Fruit fly (Drosophila melanogaster) whole organism: ENCODE measurements around the gene CG4830.

Experiments used
- CG8478 ChIP-seq: fragments of >200 bp; optimal IDR thresholded peaks from 2 replicates; lab custom pipeline; 2018; ENCODE audit warnings: inconsistent platforms
- Dll ChIP-seq: fragments of >200 bp; optimal IDR thresholded peaks from 2 replicates; lab custom pipeline; 2017
- EcR ChIP-seq, 2 experiments: fragments of >200 bp; optimal IDR thresholded peaks; 2 replicates each; lab custom pipeline; 2017; ENCODE audit warnings: missing biosample characterization in 2 of 2, missing genetic modification characterization in 2 of 2, missing genetic modification reagents in 2 of 2
- pan ChIP-seq: fragments of >200 bp; optimal IDR thresholded peaks from 2 replicates; lab custom pipeline; 2017
- psq ChIP-seq: fragments of >200 bp; optimal IDR thresholded peaks from 2 replicates; lab custom pipeline; 2017
- usp ChIP-seq: fragments of >200 bp; optimal IDR thresholded peaks from 2 replicates; lab custom pipeline; 2017; ENCODE audit warnings: missing biosample characterization, missing genetic modification characterization, mixed read lengths

CG4830 gene

DNA sequence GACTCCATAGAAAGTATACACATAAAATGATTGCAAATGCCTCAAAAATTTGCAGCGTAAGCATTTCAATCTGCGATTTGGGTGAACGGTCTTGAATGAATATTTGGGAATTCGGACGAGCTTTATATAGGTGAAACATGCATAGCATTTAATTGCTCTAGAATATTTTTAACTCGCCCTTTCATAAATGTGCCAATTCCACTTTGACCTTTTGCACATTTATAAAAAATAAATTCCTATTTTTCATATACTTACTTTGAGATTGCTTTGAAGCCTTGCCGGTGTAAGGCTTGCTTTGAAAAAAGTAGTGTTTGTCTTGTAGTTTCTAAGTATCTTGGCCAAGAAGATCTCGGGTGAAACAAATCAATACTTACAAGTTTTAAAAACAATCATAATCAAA, 24.4 kb upstream of the CG4830 start, which contains the start of gene Cyp313a5:
Gene Cyp313a5, minus strand, starts transcription at position 101 of the 400 bp plus-strand sequence.
- no peak for TF ChIP-seq EcR (GFP tag; optimal IDR thresholded peaks at IDR 0.05; lab: Kevin White, UChicago)
- TF ChIP-seq usp, result no peak

DNA sequence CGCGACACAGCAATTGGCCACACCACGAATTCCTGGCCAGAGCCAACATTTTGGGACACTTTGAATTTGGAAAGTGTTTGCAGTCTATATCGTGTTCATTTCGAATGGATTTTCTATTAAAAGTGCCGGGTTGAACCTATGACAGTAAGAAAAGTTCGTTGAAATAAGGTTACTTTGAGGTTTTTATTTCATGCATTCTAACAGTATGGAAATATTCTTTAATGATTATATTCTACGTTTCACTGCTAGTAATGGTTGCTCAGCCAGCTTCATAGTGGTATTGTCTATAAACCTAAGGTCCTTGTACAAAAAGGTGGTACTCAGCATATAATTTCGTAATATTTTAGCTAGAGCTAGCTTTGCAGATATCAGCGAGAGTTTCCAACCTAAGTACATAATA, 22.5 kb upstream of the CG4830 start, which contains the start of gene Pglym87:
Gene Pglym87, minus strand, starts transcription at position 101 of the 400 bp plus-strand sequence.
- TF ChIP-seq psq (lab: Kevin White, UChicago) (no peak), EcR (GFP tag; optimal IDR thresholded peaks at IDR 0.05; lab: Kevin White, UChicago) (no peak), CG8478 (lab: Kevin White, UChicago) (no peak)

DNA sequence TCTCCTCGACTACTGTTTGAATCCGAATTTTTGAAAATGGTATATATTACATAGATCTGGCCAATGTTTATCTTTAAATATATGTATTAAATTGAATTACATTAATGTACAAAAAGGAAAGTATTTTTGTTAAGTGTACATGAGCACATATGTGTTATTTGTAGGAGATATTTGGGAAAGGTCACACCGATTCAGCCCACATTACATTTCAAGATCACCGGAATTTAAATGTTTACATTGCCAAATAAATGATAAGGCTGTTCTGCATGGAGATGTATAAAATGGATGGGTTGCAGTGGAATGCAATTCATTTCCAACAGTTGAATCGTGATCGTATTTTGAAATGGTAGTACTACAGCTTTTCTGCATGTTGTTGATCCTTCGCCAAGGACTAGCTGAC, 19.0 kb upstream of the CG4830 start, which contains the start of gene CG3916:
Gene CG3916, plus strand, starts transcription at position 301 of the 400 bp plus-strand sequence.
- TF ChIP-seq psq (lab: Kevin White, UChicago), result no peak

DNA sequence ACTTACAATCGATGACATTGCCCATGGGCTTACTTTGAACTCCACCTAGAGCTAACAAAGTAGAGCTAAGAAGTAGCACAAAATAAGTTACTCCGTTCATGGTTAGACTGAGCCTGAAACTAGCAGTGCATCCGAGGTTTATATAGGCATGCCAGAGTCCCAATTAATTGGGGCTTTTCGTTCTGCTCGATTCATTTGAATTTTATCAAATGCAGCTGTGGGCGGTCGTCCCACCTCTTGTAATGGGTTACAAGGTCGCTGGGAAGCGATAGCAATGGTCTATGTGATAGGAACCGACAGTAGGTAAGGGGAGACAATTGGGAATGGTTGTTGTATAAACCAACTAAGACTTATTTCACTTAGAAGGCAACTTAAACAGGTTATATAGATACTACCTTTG, 16.1 kb upstream of the CG4830 start, which contains the start of gene CG12256:
Gene CG12256, minus strand, starts transcription at position 101 of the 400 bp plus-strand sequence.
- TF ChIP-seq EcR (GFP tag; optimal IDR thresholded peaks at IDR 0.05; lab: Kevin White, UChicago) (no peak), psq (lab: Kevin White, UChicago) (no peak), Dll (no peak)

DNA sequence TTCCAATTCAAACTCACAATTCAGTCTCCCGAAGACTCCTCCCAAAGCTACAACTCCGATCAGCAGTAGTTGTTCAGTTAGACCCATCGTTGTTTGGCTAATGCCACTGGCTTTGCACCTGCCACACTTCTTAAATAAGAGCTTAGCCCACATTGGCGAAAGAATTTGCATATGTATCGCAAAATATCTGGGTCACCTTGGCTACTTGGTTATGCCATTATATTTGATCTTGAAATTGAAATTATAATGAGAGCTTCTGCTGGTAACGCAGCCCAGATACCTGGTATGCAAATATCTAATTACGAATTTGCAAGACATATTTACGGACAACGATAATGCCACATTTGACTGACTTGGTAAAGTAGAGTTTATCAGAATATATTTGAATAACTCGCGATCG, 14.8 kb upstream of the CG4830 start, which contains the start of gene CG17404:
Gene CG17404, minus strand, starts transcription at position 101 of the 400 bp plus-strand sequence.
- no peak for TF ChIP-seq EcR (GFP tag; optimal IDR thresholded peaks at IDR 0.05; lab: Kevin White, UChicago)
- no peak for TF ChIP-seq Dll
- TF ChIP-seq psq (lab: Kevin White, UChicago), result no peak
- TF ChIP-seq usp, result no peak
- no peak for TF ChIP-seq pan (lab: Kevin White, UChicago)

DNA sequence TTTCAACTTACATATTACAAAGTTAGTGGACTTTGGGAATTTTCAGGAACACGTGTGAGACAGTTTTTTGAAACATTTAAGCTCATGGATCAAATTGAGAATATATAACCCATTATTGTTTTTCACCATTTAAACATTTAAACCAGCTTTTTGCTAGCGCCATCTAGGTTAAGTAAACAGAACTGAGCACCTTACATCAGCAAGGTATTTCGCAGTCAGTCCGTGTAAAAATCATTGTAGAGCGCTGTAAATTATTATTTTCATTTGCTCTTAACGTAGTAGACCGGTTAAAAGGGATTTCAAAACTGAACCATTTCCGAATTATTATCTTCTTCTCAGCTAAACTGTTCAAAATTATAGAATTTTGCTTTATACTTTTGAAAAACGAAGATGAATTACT, 11.9 kb upstream of the CG4830 start, which contains the start of gene Rsbp15:
Gene Rsbp15, plus strand, starts transcription at position 295 of the 400 bp plus-strand sequence.
- TF ChIP-seq psq (lab: Kevin White, UChicago), result no peak
- TF ChIP-seq CG8478 (lab: Kevin White, UChicago), result no peak
- no peak for TF ChIP-seq usp
- TF ChIP-seq Dll, result no peak
- TF ChIP-seq EcR (GFP tag; optimal IDR thresholded peaks at IDR 0.05; lab: Kevin White, UChicago), result no peak
- TF ChIP-seq pan (lab: Kevin White, UChicago), result no peak

DNA sequence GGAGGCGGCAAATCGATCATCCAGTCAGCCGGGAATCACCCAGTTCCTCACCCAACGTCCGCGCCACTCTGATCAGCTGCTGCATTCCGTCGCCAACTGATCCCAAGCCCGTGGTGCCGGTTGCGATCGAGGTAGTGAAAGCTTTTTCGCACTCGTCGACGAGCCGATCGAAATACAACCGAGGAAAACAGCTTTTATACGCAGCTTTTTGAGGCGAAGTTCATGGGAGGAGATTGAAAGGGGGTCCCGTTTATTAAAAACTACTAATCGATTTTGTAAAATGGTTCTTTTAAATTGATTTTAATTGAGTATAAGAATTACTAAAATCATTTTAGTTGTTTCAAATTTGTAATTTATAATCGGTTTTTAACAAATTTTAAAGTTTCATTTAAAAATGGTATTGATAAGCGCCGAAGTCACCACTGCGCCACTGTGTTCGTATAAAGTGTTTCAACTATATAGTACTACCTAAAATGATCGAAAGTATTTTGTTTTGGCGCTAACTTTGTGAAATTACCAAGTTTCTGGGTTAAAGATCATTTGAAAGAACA, 11.3 kb upstream of the CG4830 start, which contains the start of gene CG4860:
Gene CG4860, minus strand, starts transcription at position 99 of the 551 bp plus-strand sequence.
- TF ChIP-seq usp (no peak), psq (lab: Kevin White, UChicago) (no peak), pan (lab: Kevin White, UChicago) (no peak), Dll (no peak), EcR (GFP tag; optimal IDR thresholded peaks at IDR 0.05; lab: Kevin White, UChicago) (no peak), CG8478 (lab: Kevin White, UChicago) (no peak)

DNA sequence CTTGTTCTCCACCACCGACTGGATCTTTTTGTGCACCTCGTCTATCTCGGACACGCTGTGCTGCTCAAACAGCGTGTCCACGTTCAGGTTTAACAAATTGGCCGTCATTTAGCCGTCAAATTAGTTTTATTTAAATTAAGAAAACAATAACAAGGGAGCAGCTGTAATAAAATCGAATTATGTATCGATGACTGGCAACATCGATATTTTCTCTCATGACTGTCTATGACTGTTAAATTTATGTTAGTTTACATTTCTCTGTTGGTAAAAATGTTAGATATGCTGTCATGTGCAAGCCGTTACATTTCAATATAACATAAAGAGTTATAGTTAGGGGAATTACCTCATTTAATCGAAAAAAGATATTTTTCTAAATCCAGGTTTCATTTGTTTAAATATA, 9.3 kb upstream of the CG4830 start, which contains the start of gene Cog1:
Gene Cog1, minus strand, starts transcription at position 190 of the 400 bp plus-strand sequence.
- TF ChIP-seq pan (lab: Kevin White, UChicago) (no peak), Dll (no peak), CG8478 (lab: Kevin White, UChicago) (no peak), EcR (GFP tag; optimal IDR thresholded peaks at IDR 0.05; lab: Kevin White, UChicago) (no peak), psq (lab: Kevin White, UChicago) (no peak), usp (no peak)

DNA sequence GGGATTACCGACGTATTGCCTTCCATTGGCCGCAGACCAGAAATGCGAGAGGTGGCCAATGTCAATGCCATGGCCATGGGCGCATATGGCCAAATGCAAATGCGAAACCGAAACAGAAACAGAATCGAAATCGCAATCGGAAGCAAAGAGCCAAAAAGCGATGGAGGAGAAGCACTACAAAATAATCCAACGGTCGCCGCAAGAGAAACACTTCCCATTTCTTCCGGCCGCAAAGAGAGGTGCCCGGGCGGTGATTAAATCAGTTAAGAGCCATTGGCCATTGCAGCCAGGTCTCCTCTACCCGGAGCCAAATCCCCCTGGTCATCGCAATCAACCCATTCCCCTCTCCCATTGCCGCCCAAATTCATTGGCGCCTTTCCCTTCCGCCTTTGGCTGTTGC, 4.0 kb upstream of the CG4830 start, which contains the start of gene CG14742:
Gene CG14742, plus strand, starts transcription at position 301 of the 400 bp plus-strand sequence.
- TF ChIP-seq usp, result no peak
- no peak for TF ChIP-seq Dll
- no peak for TF ChIP-seq CG8478 (lab: Kevin White, UChicago)

DNA sequence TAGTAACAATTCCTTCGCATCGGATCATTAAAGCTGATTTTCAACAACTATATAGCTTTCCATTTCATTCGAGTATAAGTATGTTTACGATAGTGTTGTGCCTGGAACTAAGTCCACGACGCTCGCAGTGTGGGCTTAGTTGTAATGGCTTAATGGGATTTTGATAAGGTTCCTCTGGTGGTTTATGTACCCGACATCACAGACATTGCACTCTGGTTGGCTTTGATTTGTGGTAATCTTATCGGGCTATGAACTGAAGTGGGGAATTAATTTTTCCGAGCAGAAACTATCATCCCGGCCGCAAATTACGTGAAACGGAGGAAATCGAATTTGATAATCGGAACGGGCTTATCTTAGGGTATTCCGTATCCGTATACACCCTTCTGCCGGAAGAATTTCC, 1.4 kb upstream of the CG4830 start:
- TF ChIP-seq Dll, result no peak

DNA sequence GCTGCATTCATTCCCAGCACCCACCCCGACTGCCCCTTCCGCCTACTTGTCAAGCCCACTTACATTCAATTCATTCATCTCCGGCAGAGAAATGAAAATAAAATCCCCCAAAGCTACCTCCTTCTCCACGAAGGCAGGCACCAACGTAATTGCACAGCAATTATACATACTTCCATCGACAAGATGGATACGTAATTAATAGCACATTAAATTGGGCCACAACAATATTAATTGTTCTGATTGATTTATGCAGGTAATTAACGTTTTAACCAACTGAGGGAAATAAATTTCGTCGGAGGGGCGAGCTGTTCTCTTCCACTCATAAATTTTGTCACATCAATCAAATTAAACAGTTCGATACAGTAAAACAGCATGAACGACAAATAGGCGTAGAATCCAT, 12.5 kb downstream of the CG4830 start, which contains the start of gene Adk1:
Gene Adk1, plus strand, starts transcription at position 301 of the 400 bp plus-strand sequence.
- TF ChIP-seq pan (lab: Kevin White, UChicago) (no peak), EcR (GFP tag; optimal IDR thresholded peaks at IDR 0.05; lab: Kevin White, UChicago) (no peak), Dll (no peak), psq (lab: Kevin White, UChicago) (no peak), CG8478 (lab: Kevin White, UChicago) (no peak), usp (no peak)

DNA sequence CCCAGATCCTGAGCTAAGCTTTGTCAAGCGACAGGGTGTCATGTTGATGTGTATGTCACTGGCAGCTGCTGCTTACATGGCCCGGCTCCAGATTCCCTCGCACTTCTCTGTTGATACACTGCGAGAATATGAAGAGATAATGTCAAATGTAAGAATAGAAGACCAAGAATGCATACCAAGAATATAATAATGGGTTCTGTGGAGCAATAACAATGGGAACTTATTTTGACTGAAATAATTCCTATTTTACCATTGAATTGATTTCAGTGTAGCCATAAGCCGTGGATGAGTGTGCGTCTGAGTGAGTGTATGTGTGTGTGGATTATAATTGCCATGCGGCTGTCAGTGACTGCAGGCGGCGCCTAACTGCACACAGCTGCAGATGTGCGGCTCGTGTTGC, 14.1 kb downstream of the CG4830 start:
- TF ChIP-seq CG8478 (lab: Kevin White, UChicago) (no peak), EcR (GFP tag; optimal IDR thresholded peaks at IDR 0.05; lab: Kevin White, UChicago) (no peak), usp (no peak)

DNA sequence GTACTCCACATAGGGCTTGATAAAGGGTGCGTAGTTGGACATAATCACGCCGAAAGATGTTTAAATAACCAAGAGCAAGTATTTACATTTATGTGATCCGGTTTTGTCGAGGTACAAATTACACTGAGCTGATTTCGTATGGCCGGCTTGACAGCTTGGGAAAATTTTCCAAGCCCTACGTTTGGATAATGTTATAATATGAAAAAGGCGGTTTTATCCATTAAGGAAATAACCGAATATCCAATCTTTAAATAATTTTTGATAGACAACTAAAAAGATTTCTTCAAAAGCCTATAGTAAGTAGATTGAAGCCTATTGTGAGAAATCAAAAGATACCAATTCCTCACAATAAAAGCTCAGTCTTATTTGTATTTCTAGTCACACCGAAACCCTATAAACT, 15.2 kb downstream of the CG4830 start, which contains the start of the genes eIF3d2 and CG43450:
Gene eIF3d2, minus strand, starts transcription at position 101 of the 400 bp plus-strand sequence.
Gene CG43450, plus strand, starts transcription at position 384 of the 400 bp plus-strand sequence.
- TF ChIP-seq EcR (GFP tag; optimal IDR thresholded peaks at IDR 0.05; lab: Kevin White, UChicago) (no peak), pan (lab: Kevin White, UChicago) (no peak), CG8478 (lab: Kevin White, UChicago) (no peak), Dll (no peak)
